Worm (Caenorhabditis elegans): ENCODE data around the gene faah-6.

- no peak for TF ChIP-seq ceh-100 (GFP tag; IDR thresholded peaks at IDR 0.05)
- TF ChIP-seq Y79H2A.3 (GFP tag; conservative IDR thresholded peaks at IDR 0.05): no peak
- TF ChIP-seq hsf-1 (GFP tag; IDR thresholded peaks at IDR 0.05): no peak
- no peak for TF ChIP-seq pha-4 (tag; optimal IDR thresholded peaks at IDR 0.05)
- TF ChIP-seq snpc-4 (GFP tag; optimal IDR thresholded peaks at IDR 0.05): no peak
- TF ChIP-seq snpc-4 (tag; optimal IDR thresholded peaks at IDR 0.05): no peak
- no peak for TF ChIP-seq fkh-3 (tag; optimal IDR thresholded peaks at IDR 0.05)
- TF ChIP-seq zim-3 (tag; optimal IDR thresholded peaks at IDR 0.05): no peak
- TF ChIP-seq D2030.7 (GFP tag; IDR thresholded peaks at IDR 0.05): no peak
- no peak for TF ChIP-seq F22D6.2 (tag; optimal IDR thresholded peaks at IDR 0.05)
- TF ChIP-seq akir-1 (GFP tag; optimal IDR thresholded peaks at IDR 0.05): no peak
- TF ChIP-seq snpc-1.3 (tag; optimal IDR thresholded peaks at IDR 0.05; ENCODE audit: insufficient read depth): no peak
- TF ChIP-seq B0336.3 (GFP tag; IDR thresholded peaks at IDR 0.05): no peak
- TF ChIP-seq dox-1 (GFP tag; IDR thresholded peaks at IDR 0.05): no peak
- no peak for TF ChIP-seq B0261.1 (tag; optimal IDR thresholded peaks at IDR 0.05)
These were observed 16.6 kb downstream of the faah-6 start for ce11 chrIII:11666819-11667218.

All from whole organism, young adult.